Fruit fly (Drosophila melanogaster): ENCODE data around the gene CG15822.

Gene CG15822

DNA sequence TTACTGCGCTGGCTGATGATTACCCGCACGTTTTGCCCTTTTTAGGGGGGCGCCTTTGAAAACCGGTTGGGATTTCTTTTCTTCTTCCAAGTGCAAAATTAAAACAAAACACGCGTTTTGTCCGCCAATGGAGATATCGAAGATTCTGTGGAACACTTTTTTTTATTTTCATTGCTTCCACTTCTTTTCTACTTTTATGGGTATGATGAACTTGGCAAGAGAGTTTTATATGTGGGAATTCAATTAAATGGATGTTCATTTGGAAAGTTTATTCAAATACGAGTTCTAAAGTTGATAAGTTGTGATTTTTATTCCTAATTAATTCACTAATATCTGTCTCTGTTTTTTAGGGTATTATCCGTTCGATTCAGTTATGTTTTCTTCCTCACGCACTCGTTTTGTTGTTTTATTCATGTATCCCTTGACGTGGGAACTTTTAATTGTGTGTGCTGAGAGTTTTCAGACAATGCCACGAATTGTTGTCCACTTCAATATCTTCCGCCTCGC is 421 bp upstream of the CG15822 start (continued):
- TF ChIP-seq CoRest (tag; optimal IDR thresholded peaks at IDR 0.05) (no peak), Oli (tag; optimal IDR thresholded peaks at IDR 0.05) (peak; percentile 49), zfh1 (GFP tag; IDR thresholded peaks at IDR 0.05) (peak; percentile 74), danr (GFP tag; IDR thresholded peaks at IDR 0.05) (peak; percentile 48; the same call in 1 of the 2 replicates), oc (tag; optimal IDR thresholded peaks at IDR 0.05) (no peak), PHDP (tag; optimal IDR thresholded peaks at IDR 0.05) (no peak), nerfin-1 (tag; optimal IDR thresholded peaks at IDR 0.05) (no peak), CG16863 (GFP tag; optimal IDR thresholded peaks at IDR 0.05) (no peak), abd-A (tag; optimal IDR thresholded peaks at IDR 0.05) (no peak), vvl (GFP tag; IDR thresholded peaks at IDR 0.05) (peak; percentile 86), dpn (GFP tag; optimal IDR thresholded peaks at IDR 0.05) (peak in 1 of 2 experiments; percentile 22), inv (GFP tag; IDR thresholded peaks at IDR 0.05; ENCODE audit: partially characterized antibody) (no peak), CG17361 (GFP tag; IDR thresholded peaks at IDR 0.05) (peak; percentile 65), Dip2 (GFP tag; IDR thresholded peaks at IDR 0.05) (no peak), ATbp (GFP tag; optimal IDR thresholded peaks at IDR 0.05) (no peak), row (GFP tag; IDR thresholded peaks at IDR 0.05) (peak; percentile 50; the same call in 2 of the 3 replicates), Hand (GFP tag; optimal IDR thresholded peaks at IDR 0.05) (no peak), stwl (tag; optimal IDR thresholded peaks at IDR 0.05) (no peak), Abd-B (GFP tag; optimal IDR thresholded peaks at IDR 0.05) (peak; percentile 8), CG14667 (GFP tag; IDR thresholded peaks at IDR 0.05) (peak; percentile 34; the same call in 1 of the 2 replicates), her (GFP tag; optimal IDR thresholded peaks at IDR 0.05) (no peak), eyg (GFP tag; optimal IDR thresholded peaks at IDR 0.05) (no peak), ERR (GFP tag; optimal IDR thresholded peaks at IDR 0.05) (no peak), CG3847 (GFP tag; IDR thresholded peaks at IDR 0.05) (no peak), nom (GFP tag; optimal IDR thresholded peaks at IDR 0.05) (peak; percentile 81), CG12155 (GFP tag; optimal IDR thresholded peaks at IDR 0.05) (no peak), CG18262 (tag; optimal IDR thresholded peaks at IDR 0.05) (peak; percentile 67), CG12236 (GFP tag; optimal IDR thresholded peaks at IDR 0.05) (no peak), sob (GFP tag; IDR thresholded peaks at IDR 0.05) (no peak), Hr3 (GFP tag; optimal IDR thresholded peaks at IDR 0.05) (no peak), CG14860 (GFP tag; IDR thresholded peaks at IDR 0.05; ENCODE audit: partially characterized antibody) (no peak), Hr78 (GFP tag; optimal IDR thresholded peaks at IDR 0.05) (no peak), bcd (GFP tag; optimal IDR thresholded peaks at IDR 0.05) (no peak), gsb (GFP tag; IDR thresholded peaks at IDR 0.05) (no peak), CG4820 (GFP tag; optimal IDR thresholded peaks at IDR 0.05) (peak; percentile 57), CG5245 (GFP tag; optimal IDR thresholded peaks at IDR 0.05) (peak; percentile 52), Fer3 (tag; optimal IDR thresholded peaks at IDR 0.05) (no peak), dm (GFP tag; optimal IDR thresholded peaks at IDR 0.05) (no peak), mam (GFP tag; optimal IDR thresholded peaks at IDR 0.05) (peak; percentile 23), Dll (GFP tag; IDR thresholded peaks at IDR 0.05; ENCODE audit: partially characterized antibody) (no peak), CG12659 (GFP tag; optimal IDR thresholded peaks at IDR 0.05) (no peak), CG6272 (GFP tag; IDR thresholded peaks at IDR 0.05) (no peak), ranshi (GFP tag; IDR thresholded peaks at IDR 0.05) (no peak; the same call in 1 of the 2 replicates), pum (GFP tag; optimal IDR thresholded peaks at IDR 0.05) (peak; percentile 35), al (GFP tag; IDR thresholded peaks at IDR 0.05) (no peak), org-1 (GFP tag; optimal IDR thresholded peaks at IDR 0.05) (no peak), CG11696 (GFP tag; IDR thresholded peaks at IDR 0.05) (no peak), Med (GFP tag) (peak; percentile 4), tio (GFP tag; optimal IDR thresholded peaks at IDR 0.05) (peak; percentile 9), NfI (GFP tag; optimal IDR thresholded peaks at IDR 0.05) (no peak), Dip3 (GFP tag; optimal IDR thresholded peaks at IDR 0.05) (no peak)

Data from whole organism, embryonic.